Fruit fly (Drosophila melanogaster): Measurements from ENCODE around the gene Nmnat.

Gene Nmnat

DNA sequence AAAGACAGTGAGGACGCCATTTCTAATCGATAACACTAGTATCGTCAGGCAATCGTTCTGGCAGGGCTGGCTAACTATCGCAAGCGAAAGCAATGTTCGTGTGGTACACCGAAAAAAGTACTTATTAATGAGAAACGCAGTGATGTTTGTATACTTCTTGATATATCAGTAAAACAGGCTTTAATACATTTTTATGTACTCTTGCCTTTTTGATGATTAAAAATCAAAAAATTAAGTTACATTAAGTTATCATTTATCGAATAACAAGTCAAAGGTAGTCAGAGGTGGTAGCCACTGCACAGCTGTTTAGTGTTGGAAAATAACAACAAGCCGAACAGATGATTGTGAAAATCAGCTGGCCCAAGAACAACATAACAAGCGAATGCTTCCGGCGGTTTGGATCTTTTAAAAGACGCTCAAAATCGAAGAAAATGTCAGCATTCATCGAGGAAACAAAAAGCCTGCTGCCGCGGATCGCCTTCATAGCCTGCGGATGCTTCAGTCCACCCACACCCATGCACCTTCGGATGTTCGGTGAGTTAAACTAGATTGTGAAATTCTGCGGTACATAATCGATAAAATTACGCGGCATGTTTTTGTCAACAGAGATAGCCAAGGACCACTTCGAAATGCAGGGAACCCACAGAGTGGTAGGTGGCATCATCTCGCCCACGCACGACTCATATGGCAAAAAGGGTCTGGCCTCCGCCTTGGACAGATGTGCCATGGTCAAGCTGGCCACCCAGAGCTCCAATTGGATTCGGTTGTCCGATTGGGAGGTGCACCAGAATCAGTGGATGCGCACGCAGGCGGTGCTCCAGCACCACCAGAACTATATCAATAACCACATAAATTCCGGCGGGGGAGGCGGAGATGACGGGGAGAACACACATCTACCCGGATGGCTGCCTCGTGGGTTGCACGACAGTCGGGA is at the start of gene Nmnat, which contains the start of gene ssh:
Gene Nmnat, plus strand, starts transcription at position 318 of the 934 bp plus-strand sequence.
Gene ssh, minus strand, starts transcription at position 37 of the 934 bp plus-strand sequence.
- TF ChIP-seq psq (optimal IDR thresholded peaks at IDR 0.05) (no peak), pan (optimal IDR thresholded peaks at IDR 0.05) (no peak), usp (GFP tag; optimal IDR thresholded peaks at IDR 0.05) (no peak), Dll (optimal IDR thresholded peaks at IDR 0.05) (no peak), EcR (GFP tag; optimal IDR thresholded peaks at IDR 0.05) (no peak), CG8478 (optimal IDR thresholded peaks at IDR 0.05) (no peak)

DNA sequence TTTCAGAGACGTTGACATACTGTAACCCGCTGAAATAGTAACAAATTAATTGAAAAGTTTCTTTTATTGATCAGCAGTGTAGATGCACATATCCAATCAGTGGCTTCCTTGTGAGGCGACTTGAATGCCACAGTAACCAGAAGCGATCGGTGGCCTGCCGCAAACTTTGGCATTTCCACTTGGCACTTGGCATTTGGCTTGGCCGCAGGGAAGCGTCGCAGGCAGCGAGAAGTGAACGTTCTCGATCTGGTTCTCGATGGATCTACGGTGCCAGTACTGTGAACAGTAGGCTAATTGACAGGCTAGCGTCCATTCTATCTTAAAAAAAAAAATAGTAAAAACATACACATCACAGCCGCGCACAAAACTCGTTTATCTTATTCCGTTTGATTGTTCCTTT is 44.2 kb upstream of the Nmnat start, which contains the start of gene CG10845:
Gene CG10845, plus strand, starts transcription at position 301 of the 400 bp plus-strand sequence.
- no peak for TF ChIP-seq CG8478 (optimal IDR thresholded peaks at IDR 0.05)
- no peak for TF ChIP-seq Dll (optimal IDR thresholded peaks at IDR 0.05)
- no peak for TF ChIP-seq psq (optimal IDR thresholded peaks at IDR 0.05)
- no peak for TF ChIP-seq EcR (GFP tag; optimal IDR thresholded peaks at IDR 0.05)
- TF ChIP-seq usp (GFP tag; optimal IDR thresholded peaks at IDR 0.05): no peak
- TF ChIP-seq pan (optimal IDR thresholded peaks at IDR 0.05): no peak

DNA sequence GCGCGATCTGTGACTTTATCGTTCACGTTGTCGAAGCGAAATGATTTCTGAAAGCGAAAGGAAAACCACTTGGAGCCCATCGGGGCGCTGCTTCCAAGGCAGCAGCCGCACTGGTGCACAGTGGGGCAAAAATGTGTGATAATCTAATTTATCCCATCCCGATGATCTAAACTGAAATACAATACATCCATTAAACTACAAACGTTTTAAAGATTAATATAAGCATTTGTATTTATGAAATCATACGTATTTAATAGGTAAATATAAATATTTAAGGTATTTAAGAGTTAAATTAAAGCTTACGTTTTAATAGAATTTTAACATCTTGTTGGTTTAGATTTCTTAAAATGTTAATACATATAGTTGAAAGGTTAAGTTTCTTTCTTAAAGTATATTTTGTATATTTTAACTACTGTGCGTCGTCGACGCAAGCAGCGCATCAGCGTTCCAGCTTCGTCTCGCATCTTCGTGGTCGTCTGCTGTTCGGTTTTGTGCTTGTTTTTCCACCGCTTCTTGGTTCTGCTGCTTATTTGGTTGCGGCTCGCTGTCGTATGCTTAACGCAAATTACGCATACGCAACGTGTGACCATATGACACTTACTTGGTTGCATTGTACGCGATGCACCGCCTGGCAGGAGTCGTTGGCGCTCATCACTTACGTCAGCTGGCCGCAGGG is 38.9 kb upstream of the Nmnat start, which contains the start of gene CG13643:
Gene CG13643, minus strand, starts transcription at position 46 of the 676 bp plus-strand sequence.
- TF ChIP-seq usp (GFP tag; optimal IDR thresholded peaks at IDR 0.05) (no peak), psq (optimal IDR thresholded peaks at IDR 0.05) (no peak), EcR (GFP tag; optimal IDR thresholded peaks at IDR 0.05) (no peak)

DNA sequence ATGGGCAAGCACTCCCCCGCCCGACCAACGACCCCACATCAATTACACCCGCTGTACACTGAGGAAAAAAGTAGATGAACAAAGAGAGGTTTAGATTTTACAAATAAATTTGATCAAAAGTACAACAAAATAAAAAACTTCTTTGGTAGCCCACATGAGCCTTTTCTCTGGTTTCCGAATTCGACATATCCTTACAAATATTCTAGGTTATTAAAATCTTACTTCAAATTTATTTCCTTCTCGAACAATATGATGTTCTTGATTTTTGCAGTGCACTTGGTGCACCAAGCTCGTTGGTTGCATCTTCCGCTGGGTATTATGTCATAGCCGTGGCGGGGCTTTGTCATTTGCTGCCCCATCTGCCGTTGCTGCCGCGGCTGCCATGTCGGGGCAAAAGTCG is 38.4 kb upstream of the Nmnat start:
- TF ChIP-seq usp (GFP tag; optimal IDR thresholded peaks at IDR 0.05): no peak
- no peak for TF ChIP-seq pan (optimal IDR thresholded peaks at IDR 0.05)
- TF ChIP-seq psq (optimal IDR thresholded peaks at IDR 0.05): no peak
- no peak for TF ChIP-seq CG8478 (optimal IDR thresholded peaks at IDR 0.05)
- no peak for TF ChIP-seq EcR (GFP tag; optimal IDR thresholded peaks at IDR 0.05)
- TF ChIP-seq Dll (optimal IDR thresholded peaks at IDR 0.05): no peak

DNA sequence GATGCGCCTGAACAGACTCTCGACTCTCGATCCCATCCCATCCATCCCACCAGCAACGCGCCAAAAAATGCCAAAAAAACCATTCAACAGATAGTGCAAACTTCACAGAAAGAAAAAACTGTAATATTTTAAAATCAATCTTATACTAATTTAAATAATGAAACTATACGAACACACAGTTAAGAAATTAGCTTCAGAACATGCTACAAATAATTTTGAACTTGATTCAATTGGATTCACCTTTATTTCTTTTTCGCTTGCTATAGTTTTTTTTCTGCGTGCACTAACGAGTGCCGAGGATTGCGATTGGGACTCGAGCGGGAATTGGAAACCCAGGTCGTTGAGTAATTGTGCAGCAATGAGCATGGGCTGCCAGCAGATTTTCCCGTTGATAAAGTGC is 37.0 kb upstream of the Nmnat start:
- TF ChIP-seq EcR (GFP tag; optimal IDR thresholded peaks at IDR 0.05) (no peak), pan (optimal IDR thresholded peaks at IDR 0.05) (no peak), CG8478 (optimal IDR thresholded peaks at IDR 0.05) (no peak), Dll (optimal IDR thresholded peaks at IDR 0.05) (no peak), usp (GFP tag; optimal IDR thresholded peaks at IDR 0.05) (no peak), psq (optimal IDR thresholded peaks at IDR 0.05) (no peak)

DNA sequence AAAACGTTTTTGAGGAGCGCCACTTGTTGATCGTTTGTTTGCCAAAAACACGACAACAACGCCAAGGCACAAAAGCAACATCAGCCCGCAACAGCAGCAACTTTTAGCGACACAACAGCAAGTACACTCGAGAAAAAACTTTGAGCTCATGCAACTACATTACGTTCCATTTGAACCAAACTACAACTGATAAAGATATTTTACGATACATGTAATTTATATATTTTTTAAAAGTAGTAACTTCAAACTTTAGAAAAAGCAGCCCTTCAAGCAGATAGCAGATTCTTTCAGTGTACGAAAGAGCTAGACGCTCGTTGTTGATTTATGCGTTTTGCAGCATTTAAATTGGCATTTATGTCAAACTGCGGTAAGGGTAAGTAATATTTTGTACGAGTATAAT is 34.9 kb upstream of the Nmnat start:
- TF ChIP-seq usp (GFP tag; optimal IDR thresholded peaks at IDR 0.05) (no peak), pan (optimal IDR thresholded peaks at IDR 0.05) (no peak), psq (optimal IDR thresholded peaks at IDR 0.05) (no peak), Dll (optimal IDR thresholded peaks at IDR 0.05) (no peak), CG8478 (optimal IDR thresholded peaks at IDR 0.05) (no peak), EcR (GFP tag; optimal IDR thresholded peaks at IDR 0.05) (no peak)

DNA sequence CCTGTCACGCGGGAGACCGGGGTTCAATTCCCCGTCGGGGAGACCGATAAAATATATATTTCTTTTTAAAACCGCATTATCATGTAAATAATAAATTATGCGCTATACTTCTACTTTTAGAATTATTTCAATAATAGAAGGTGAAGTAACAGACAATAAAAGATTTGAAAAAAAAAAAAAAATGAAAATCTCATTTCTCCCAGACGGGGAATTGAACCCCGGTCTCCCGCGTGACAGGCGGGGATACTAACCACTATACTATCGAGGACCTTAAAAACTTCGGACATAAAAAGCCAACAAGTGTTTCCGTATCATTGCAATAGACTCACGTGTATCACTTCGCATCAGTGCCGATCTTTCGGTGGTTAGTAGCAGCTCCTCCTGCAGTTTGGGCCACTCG is 30.2 kb upstream of the Nmnat start:
- TF ChIP-seq CG8478 (optimal IDR thresholded peaks at IDR 0.05): no peak
- TF ChIP-seq psq (optimal IDR thresholded peaks at IDR 0.05): no peak
- no peak for TF ChIP-seq Dll (optimal IDR thresholded peaks at IDR 0.05)
- no peak for TF ChIP-seq usp (GFP tag; optimal IDR thresholded peaks at IDR 0.05)

DNA sequence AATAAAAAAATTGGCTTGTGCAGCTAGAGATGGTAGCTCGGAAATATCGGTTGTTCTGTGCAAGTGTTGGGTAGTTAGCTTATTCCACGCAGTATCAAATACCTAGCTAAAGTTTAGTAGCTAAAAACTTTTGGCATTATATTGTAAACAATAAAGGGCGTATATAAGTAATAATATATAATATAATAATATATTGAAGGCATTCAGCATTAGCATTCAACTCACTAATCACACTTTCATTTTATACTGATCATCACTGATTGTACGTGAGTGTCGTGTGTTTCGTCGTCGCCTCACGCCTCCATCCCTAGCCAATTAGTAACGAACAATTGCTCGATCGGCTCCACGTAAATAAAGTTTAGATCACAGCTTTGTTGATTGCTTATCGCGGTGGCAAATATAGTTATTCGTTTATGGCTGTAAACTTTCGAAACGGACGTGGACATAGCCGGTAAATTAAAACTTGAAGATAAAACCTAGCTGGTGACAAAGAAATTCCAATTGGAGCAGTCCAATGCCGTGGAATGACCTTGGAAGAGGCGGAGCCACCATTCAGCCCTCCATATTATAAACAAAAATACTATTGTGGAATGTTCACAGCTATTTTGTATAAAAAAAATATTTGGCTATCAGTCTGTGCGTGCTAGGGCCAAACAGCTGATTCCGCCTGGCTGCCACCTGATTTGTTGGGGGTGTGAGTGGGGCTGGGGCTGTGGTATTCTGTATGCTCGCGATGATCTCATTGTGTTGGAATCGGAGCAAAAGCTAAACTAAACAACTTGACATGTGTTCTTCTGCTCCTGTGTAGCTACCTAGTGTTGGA is 27.0 kb upstream of the Nmnat start, which contains the start of the genes PIG-S, sud1 and CG11168:
Gene PIG-S, minus strand, starts transcription at position 51 of the 823 bp plus-strand sequence.
Gene sud1, minus strand, starts transcription at position 51 of the 823 bp plus-strand sequence.
Gene CG11168, plus strand, starts transcription at position 293 of the 823 bp plus-strand sequence.
- TF ChIP-seq usp (GFP tag; optimal IDR thresholded peaks at IDR 0.05): no peak
- no peak for TF ChIP-seq CG8478 (optimal IDR thresholded peaks at IDR 0.05)
- no peak for TF ChIP-seq EcR (GFP tag; optimal IDR thresholded peaks at IDR 0.05)
- TF ChIP-seq Dll (optimal IDR thresholded peaks at IDR 0.05): no peak
- no peak for TF ChIP-seq psq (optimal IDR thresholded peaks at IDR 0.05)
- no peak for TF ChIP-seq pan (optimal IDR thresholded peaks at IDR 0.05)

DNA sequence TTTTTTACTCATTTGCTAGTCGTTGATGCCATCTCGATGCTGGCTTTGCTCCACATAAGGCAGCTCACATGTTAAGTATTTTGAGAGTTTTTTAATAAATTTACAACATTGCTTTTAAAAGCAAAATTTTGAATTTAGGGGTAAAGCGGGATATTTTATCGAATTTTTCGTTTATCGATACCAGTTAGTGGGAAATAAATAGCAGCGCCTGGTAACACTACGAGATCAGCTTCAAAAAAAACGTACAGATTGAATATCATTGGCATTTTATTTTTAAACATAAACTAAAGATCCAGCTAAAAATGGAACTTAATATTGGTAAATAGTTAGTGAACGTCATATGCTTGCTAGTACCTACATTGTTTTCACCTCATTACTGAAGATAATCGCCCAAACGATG is 22.8 kb upstream of the Nmnat start, which contains the start of gene Mink:
Gene Mink, plus strand, starts transcription at position 204 of the 400 bp plus-strand sequence.
- TF ChIP-seq CG8478 (optimal IDR thresholded peaks at IDR 0.05) (no peak), psq (optimal IDR thresholded peaks at IDR 0.05) (no peak), usp (GFP tag; optimal IDR thresholded peaks at IDR 0.05) (no peak), EcR (GFP tag; optimal IDR thresholded peaks at IDR 0.05) (no peak), pan (optimal IDR thresholded peaks at IDR 0.05) (no peak)

DNA sequence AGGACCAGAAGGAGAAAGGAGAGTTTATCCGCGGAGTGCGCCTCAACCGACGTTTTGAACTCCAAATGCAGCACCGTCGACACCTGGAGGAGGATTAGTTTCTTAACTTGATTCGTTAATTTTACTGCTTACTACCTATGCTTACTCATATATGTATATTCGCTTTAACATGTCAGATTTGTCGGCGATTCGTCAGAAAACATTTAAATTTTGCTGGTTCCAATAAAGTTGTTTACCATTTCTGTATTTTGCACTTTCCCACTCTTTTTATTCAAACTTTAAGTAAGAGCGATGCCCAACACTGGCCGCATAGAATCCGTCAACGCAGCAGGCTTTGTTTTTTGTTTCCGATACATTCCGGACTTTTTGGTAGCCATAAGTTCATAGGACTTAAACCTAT is 20.1 kb upstream of the Nmnat start, which contains the start of gene Trf4-2:
Gene Trf4-2, plus strand, starts transcription at position 301 of the 400 bp plus-strand sequence.
- TF ChIP-seq CG8478 (optimal IDR thresholded peaks at IDR 0.05): no peak
- no peak for TF ChIP-seq psq (optimal IDR thresholded peaks at IDR 0.05)
- TF ChIP-seq EcR (GFP tag; optimal IDR thresholded peaks at IDR 0.05): no peak
- no peak for TF ChIP-seq usp (GFP tag; optimal IDR thresholded peaks at IDR 0.05)
- no peak for TF ChIP-seq pan (optimal IDR thresholded peaks at IDR 0.05)
- TF ChIP-seq Dll (optimal IDR thresholded peaks at IDR 0.05): no peak

DNA sequence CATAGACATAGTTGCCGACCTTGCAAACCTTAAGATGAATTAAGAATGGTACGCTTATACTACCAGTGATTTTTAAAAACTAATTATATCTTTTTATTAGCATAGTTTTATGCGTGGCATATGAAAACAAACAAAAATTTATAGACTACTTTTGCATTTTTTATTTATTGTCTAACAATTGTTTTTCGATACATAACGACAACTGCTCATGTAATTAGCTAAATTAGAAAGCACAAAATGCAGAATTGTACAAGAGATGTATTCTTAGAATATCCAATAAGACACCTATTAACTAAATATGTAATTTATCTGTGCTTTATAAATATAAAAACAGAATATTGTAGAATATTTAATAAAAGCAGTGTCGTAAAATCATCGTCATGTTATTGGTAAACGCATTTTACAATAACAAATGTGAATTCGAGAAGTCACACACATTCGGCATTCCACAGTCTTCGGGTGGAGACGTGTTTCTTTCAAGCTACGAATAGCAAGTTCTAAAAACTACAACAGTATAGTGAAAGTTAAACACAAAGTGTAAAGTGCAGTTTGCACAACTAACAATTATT is 18.2 kb upstream of the Nmnat start:
- no peak for TF ChIP-seq pan (optimal IDR thresholded peaks at IDR 0.05)
- no peak for TF ChIP-seq CG8478 (optimal IDR thresholded peaks at IDR 0.05)
- TF ChIP-seq Dll (optimal IDR thresholded peaks at IDR 0.05): no peak
- no peak for TF ChIP-seq EcR (GFP tag; optimal IDR thresholded peaks at IDR 0.05)
- no peak for TF ChIP-seq usp (GFP tag; optimal IDR thresholded peaks at IDR 0.05)
